Fruit fly (Drosophila melanogaster) whole organism, embryonic: ENCODE data around the gene CG7367.

Experiments used
- Bgb ChIP-seq: fragments of 200-800 bp; sonication (Bioruptor generic); IDR thresholded peaks from 2 replicates; pipeline ENCODE4 v1.3.6; 2022; ENCODE audit warnings: missing biosample characterization, missing genetic modification characterization; ENCODE audit not compliant: partially characterized antibody
- C15 ChIP-seq: fragments of 200-800 bp; sonication (Bioruptor generic); IDR thresholded peaks from 3 replicates; pipeline ENCODE4 v1.3.6; 2022; ENCODE audit warnings: missing biosample characterization, missing genetic modification characterization
- CG10543 ChIP-seq: fragments of 200-800 bp; sonication (Bioruptor generic); optimal IDR thresholded peaks from 3 replicates; lab custom pipeline; 2017; ENCODE audit warnings: missing biosample characterization, mild to moderate bottlenecking, missing genetic modification characterization, moderate library complexity
- CG11723 ChIP-seq: fragments of 200-800 bp; sonication (Bioruptor generic); optimal IDR thresholded peaks from 2 replicates; lab custom pipeline; 2017; ENCODE audit warnings: missing biosample characterization, mild to moderate bottlenecking, missing genetic modification characterization
- CG12744 ChIP-seq: fragments of 200-800 bp; sonication (Bioruptor generic); optimal IDR thresholded peaks from 2 replicates; lab custom pipeline; 2016; ENCODE audit warnings: missing biosample characterization, missing genetic modification characterization
- CG13775 ChIP-seq: fragments of 200-800 bp; sonication (Bioruptor generic); optimal IDR thresholded peaks from 3 replicates; lab custom pipeline; 2017; ENCODE audit warnings: missing biosample characterization, mild to moderate bottlenecking, missing genetic modification characterization
- CG15011 ChIP-seq: fragments of 200-800 bp; sonication (Bioruptor generic); optimal IDR thresholded peaks from 3 replicates; lab custom pipeline; 2018; ENCODE audit warnings: missing biosample characterization, mild to moderate bottlenecking, missing genetic modification characterization
- CG16815 ChIP-seq: fragments of 200-800 bp; sonication (Bioruptor generic); optimal IDR thresholded peaks from 3 replicates; lab custom pipeline; 2017; ENCODE audit warnings: missing biosample characterization, mild to moderate bottlenecking, missing genetic modification characterization
- CG17385 ChIP-seq: fragments of 200-800 bp; sonication (Bioruptor generic); optimal IDR thresholded peaks from 3 replicates; lab custom pipeline; 2018; ENCODE audit warnings: missing biosample characterization, mild to moderate bottlenecking, missing genetic modification characterization
- CG17912 ChIP-seq: fragments of 200-800 bp; sonication (Bioruptor generic); optimal IDR thresholded peaks from 2 replicates; lab custom pipeline; 2018; ENCODE audit warnings: missing biosample characterization, mild to moderate bottlenecking, missing genetic modification characterization
- CG2202 ChIP-seq: fragments of 200-800 bp; sonication (Bioruptor generic); optimal IDR thresholded peaks from 2 replicates; lab custom pipeline; 2018; ENCODE audit warnings: missing biosample characterization, mild to moderate bottlenecking, missing genetic modification characterization
- CG30020 ChIP-seq: fragments of 200-800 bp; optimal IDR thresholded peaks from 2 replicates; lab custom pipeline; 2019; ENCODE audit warnings: missing biosample characterization, mild to moderate bottlenecking, missing genetic modification characterization, moderate library complexity
- CG30403 ChIP-seq: fragments of 200-800 bp; sonication (Bioruptor generic); optimal IDR thresholded peaks from 3 replicates; lab custom pipeline; 2016; ENCODE audit warnings: missing biosample characterization, missing genetic modification characterization
- CG32767 ChIP-seq: fragments of 200-800 bp; sonication (Bioruptor generic); IDR thresholded peaks from 2 replicates; pipeline ENCODE4 v1.3.6; 2022; ENCODE audit warnings: missing biosample characterization, missing genetic modification characterization
- CG32772 ChIP-seq: fragments of 200-800 bp; sonication (Bioruptor generic); IDR thresholded peaks from 2 replicates; pipeline ENCODE4 v1.3.6; 2022; ENCODE audit warnings: missing biosample characterization, missing genetic modification characterization
- CG33213 ChIP-seq: fragments of 200-800 bp; sonication (Bioruptor generic); optimal IDR thresholded peaks from 3 replicates; lab custom pipeline; 2016; ENCODE audit warnings: missing biosample characterization, missing genetic modification characterization
- CG4282 ChIP-seq: fragments of 200-800 bp; sonication (Bioruptor generic); optimal IDR thresholded peaks from 2 replicates; lab custom pipeline; 2016; ENCODE audit warnings: missing biosample characterization, missing genetic modification characterization
- CG4328 ChIP-seq: fragments of 200-800 bp; sonication (Bioruptor generic); optimal IDR thresholded peaks from 3 replicates; lab custom pipeline; 2017; ENCODE audit warnings: missing biosample characterization, missing genetic modification reagents, missing genetic modification characterization
- CG43689 ChIP-seq: fragments of 200-800 bp; sonication (Bioruptor generic); IDR thresholded peaks from 2 replicates; pipeline ENCODE4 v1.3.6; 2022; ENCODE audit warnings: missing biosample characterization, missing genetic modification characterization
- CG4424 ChIP-seq: fragments of 200-800 bp; sonication (Bioruptor generic); optimal IDR thresholded peaks from 3 replicates; lab custom pipeline; 2016; ENCODE audit warnings: missing biosample characterization, missing genetic modification characterization
- CG4617 ChIP-seq: fragments of 200-800 bp; sonication (Bioruptor generic); optimal IDR thresholded peaks from 3 replicates; lab custom pipeline; 2016; ENCODE audit warnings: missing biosample characterization, missing genetic modification characterization, borderline replicate concordance
- CG4730 ChIP-seq: fragments of 200-800 bp; sonication (Bioruptor generic); IDR thresholded peaks from 2 replicates; pipeline ENCODE4 v1.3.6; 2022; ENCODE audit warnings: missing biosample characterization, missing genetic modification characterization
- CG7271 ChIP-seq: fragments of 200-800 bp; sonication (Bioruptor generic); optimal IDR thresholded peaks from 2 replicates; lab custom pipeline; 2018; ENCODE audit warnings: missing biosample characterization, mild to moderate bottlenecking, missing genetic modification characterization, moderate library complexity
- CG7357 ChIP-seq: fragments of 200-800 bp; sonication (Bioruptor generic); IDR thresholded peaks from 3 replicates; pipeline ENCODE4 v1.3.6; 2022; ENCODE audit warnings: missing biosample characterization, missing genetic modification characterization
- CG7963 ChIP-seq: fragments of 200-800 bp; sonication (Bioruptor generic); IDR thresholded peaks from 3 replicates; pipeline ENCODE4 v1.3.6; 2022; ENCODE audit warnings: missing biosample characterization, missing genetic modification characterization; ENCODE audit not compliant: partially characterized antibody
- CG9609 ChIP-seq: fragments of 200-800 bp; sonication (Bioruptor generic); optimal IDR thresholded peaks from 3 replicates; lab custom pipeline; 2016; ENCODE audit warnings: missing biosample characterization, missing genetic modification characterization
- Chrac-16 ChIP-seq: fragments of 200-800 bp; sonication (Bioruptor generic); optimal IDR thresholded peaks from 3 replicates; lab custom pipeline; 2016; ENCODE audit warnings: missing biosample characterization, missing genetic modification characterization
- CrebB ChIP-seq: fragments of 200-800 bp; sonication (Bioruptor generic); optimal IDR thresholded peaks from 3 replicates; lab custom pipeline; 2018; ENCODE audit warnings: missing biosample characterization, mild to moderate bottlenecking, missing genetic modification characterization
- Dad ChIP-seq: fragments of 200-800 bp; sonication (Bioruptor generic); optimal IDR thresholded peaks from 3 replicates; lab custom pipeline; 2016; ENCODE audit warnings: missing biosample characterization, missing genetic modification characterization
- H15 ChIP-seq: fragments of 200-800 bp; sonication (Bioruptor generic); IDR thresholded peaks from 3 replicates; pipeline ENCODE4 v1.3.6; 2022; ENCODE audit warnings: missing biosample characterization, missing genetic modification characterization
- Max ChIP-seq: fragments of 200-800 bp; sonication (Bioruptor generic); optimal IDR thresholded peaks from 2 replicates; lab custom pipeline; 2016; ENCODE audit warnings: missing biosample characterization, mild to moderate bottlenecking, missing genetic modification characterization
- Mrtf ChIP-seq: fragments of 200-800 bp; sonication (Bioruptor generic); IDR thresholded peaks from 3 replicates; pipeline ENCODE4 v1.3.6; 2022; ENCODE audit warnings: missing biosample characterization, missing genetic modification characterization
- NK7.1 ChIP-seq: fragments of 200-800 bp; sonication (Bioruptor generic); optimal IDR thresholded peaks from 3 replicates; lab custom pipeline; 2016; ENCODE audit warnings: missing biosample characterization, missing genetic modification characterization
- Poxn ChIP-seq: fragments of 200-800 bp; sonication (Bioruptor generic); IDR thresholded peaks from 2 replicates; pipeline ENCODE4 v1.3.6; 2022; ENCODE audit warnings: missing biosample characterization, missing genetic modification characterization
- Six4 ChIP-seq: fragments of 200-800 bp; sonication (Bioruptor generic); optimal IDR thresholded peaks from 2 replicates; lab custom pipeline; 2016; ENCODE audit warnings: missing biosample characterization, missing genetic modification characterization
- chif ChIP-seq, 2 experiments: fragments of 200-800 bp; sonication (Bioruptor generic); optimal IDR thresholded peaks; 3 replicates each; lab custom pipeline; 2016; ENCODE audit warnings: missing biosample characterization in 2 of 2, missing genetic modification characterization in 2 of 2
- chm ChIP-seq: fragments of 200-800 bp; sonication (Bioruptor generic); IDR thresholded peaks from 2 replicates; pipeline ENCODE4 v1.3.6; 2022; ENCODE audit warnings: missing biosample characterization, missing genetic modification characterization
- ci ChIP-seq: fragments of 200-800 bp; sonication (Bioruptor generic); IDR thresholded peaks from 3 replicates; pipeline ENCODE4 v1.3.6; 2022; ENCODE audit warnings: missing biosample characterization, missing genetic modification characterization
- corto ChIP-seq: fragments of 200-800 bp; sonication (Bioruptor generic); optimal IDR thresholded peaks from 2 replicates; lab custom pipeline; 2016; ENCODE audit warnings: missing biosample characterization, mild to moderate bottlenecking, missing genetic modification characterization, moderate library complexity
- crol ChIP-seq: fragments of 200-800 bp; sonication (Bioruptor generic); IDR thresholded peaks from 2 replicates; pipeline ENCODE4 v1.3.6; 2022; ENCODE audit warnings: missing biosample characterization, missing genetic modification characterization
- dimm ChIP-seq: fragments of 200-800 bp; sonication (Bioruptor generic); IDR thresholded peaks from 2 replicates; pipeline ENCODE4 v1.3.6; 2022; ENCODE audit warnings: missing biosample characterization, missing genetic modification characterization
- emc ChIP-seq: fragments of 200-800 bp; sonication (Bioruptor generic); optimal IDR thresholded peaks from 2 replicates; lab custom pipeline; 2016; ENCODE audit warnings: missing biosample characterization, missing genetic modification characterization
- fd3F ChIP-seq: fragments of 200-800 bp; sonication (Bioruptor generic); optimal IDR thresholded peaks from 2 replicates; lab custom pipeline; 2018; ENCODE audit warnings: missing biosample characterization, mild to moderate bottlenecking, missing genetic modification characterization, moderate library complexity
- hkb ChIP-seq, 2 experiments: fragments of 200-800 bp in 1 of 2; fragments of >200 bp in 1 of 2; sonication (Bioruptor generic) in 1 of 2; IDR thresholded peaks in 1 of 2; optimal IDR thresholded peaks in 1 of 2; 2 replicates each; pipeline versions ENCODE4 v1.3.6 to Lab custom; 2017 to 2022; ENCODE audit warnings: missing biosample characterization in 1 of 2, missing genetic modification characterization in 1 of 2
- nom ChIP-seq: fragments of 200-800 bp; sonication (Bioruptor generic); optimal IDR thresholded peaks from 2 replicates; lab custom pipeline; 2017; ENCODE audit warnings: missing biosample characterization, missing genetic modification characterization, mild to moderate bottlenecking, moderate library complexity, missing genetic modification reagents
- otp ChIP-seq: fragments of 200-800 bp; sonication (Bioruptor generic); IDR thresholded peaks from 3 replicates; pipeline ENCODE4, ENCODE4 v1.3.6; 2022; ENCODE audit warnings: missing biosample characterization, missing genetic modification characterization
- pnt ChIP-seq: fragments of 200-800 bp; sonication (Bioruptor generic); optimal IDR thresholded peaks from 3 replicates; lab custom pipeline; 2016; ENCODE audit warnings: missing biosample characterization, missing genetic modification characterization
- rib ChIP-seq: fragments of 200-800 bp; sonication (Bioruptor generic); IDR thresholded peaks from 2 replicates; pipeline ENCODE4 v1.3.6; 2022; ENCODE audit warnings: missing biosample characterization, missing genetic modification characterization
- slbo ChIP-seq: fragments of 200-800 bp; sonication (Bioruptor generic); IDR thresholded peaks from 2 replicates; pipeline ENCODE4 v1.3.6; 2022; ENCODE audit warnings: missing biosample characterization, missing genetic modification characterization
- sna ChIP-seq: fragments of 200-800 bp; sonication (Bioruptor generic); IDR thresholded peaks from 2 replicates; pipeline ENCODE4 v1.3.6; 2022; ENCODE audit warnings: missing biosample characterization, missing genetic modification characterization; ENCODE audit not compliant: partially characterized antibody
- twi ChIP-seq: fragments of 200-800 bp; optimal IDR thresholded peaks from 2 replicates; lab custom pipeline; 2019; ENCODE audit warnings: missing biosample characterization, mild to moderate bottlenecking, missing genetic modification characterization, moderate library complexity

CG7367 gene

dm6 chr2L:8034734-8035133 is 4.9 kb downstream of the CG7367 start (continued):
- TF ChIP-seq CG32767 (GFP tag; lab: Robert Waterston, UW): peak; percentile 72
- TF ChIP-seq Poxn (GFP tag; lab: Robert Waterston, UW): no peak
- TF ChIP-seq CG7963 (GFP tag; lab: Robert Waterston, UW): no peak
- no peak for TF ChIP-seq Mrtf (GFP tag; lab: Robert Waterston, UW)
- TF ChIP-seq CG4282 (GFP tag; lab: Kevin White, UChicago): no peak
- TF ChIP-seq hkb (optimal IDR thresholded peaks at IDR 0.05; lab: Kevin White, UChicago): no peak
- peak; percentile 86 for TF ChIP-seq hkb (GFP tag; IDR thresholded peaks at IDR 0.05; lab: Robert Waterston, UW)
- TF ChIP-seq CG7271 (tag; lab: Kevin White, UChicago): no peak
- TF ChIP-seq corto (GFP tag; lab: Kevin White, UChicago): no peak
- TF ChIP-seq Chrac-16 (GFP tag; lab: Kevin White, UChicago): peak; percentile 26
- peak; percentile 19 for TF ChIP-seq pnt (GFP tag; lab: Kevin White, UChicago)
- no peak for TF ChIP-seq Six4 (GFP tag; lab: Kevin White, UChicago)
- peak; percentile 5 for TF ChIP-seq CG11723
- TF ChIP-seq slbo (GFP tag; lab: Robert Waterston, UW): peak; percentile 72
- TF ChIP-seq NK7.1 (GFP tag; lab: Kevin White, UChicago): no peak
- no peak for TF ChIP-seq CG33213 (GFP tag; lab: Kevin White, UChicago)
- TF ChIP-seq CG43689: no peak
- no peak for TF ChIP-seq CG30020
- peak; percentile 77 for TF ChIP-seq ci
- TF ChIP-seq chm: peak; percentile 67; the same call in 1 of the 2 replicates
- peak; percentile 66; the same call in 2 of the 3 replicates for TF ChIP-seq otp (GFP tag; lab: Robert Waterston, UW)
- no peak for TF ChIP-seq sna (GFP tag; lab: Robert Waterston, UW)
- peak; percentile 31 for TF ChIP-seq CG9609 (GFP tag; lab: Kevin White, UChicago)
- no peak for TF ChIP-seq Bgb
- no peak for TF ChIP-seq CG4328 (GFP tag; lab: Kevin White, UChicago)
- TF ChIP-seq CG4424 (GFP tag; lab: Kevin White, UChicago): peak; percentile 12
- TF ChIP-seq twi: no peak
- peak; percentile 63 for TF ChIP-seq CG17385 (GFP tag; lab: Kevin White, UChicago)
- peak; percentile 22 to 24 for TF ChIP-seq chif (GFP tag; optimal IDR thresholded peaks at IDR 0.05; lab: Kevin White, UChicago)
- peak; percentile 1 for TF ChIP-seq CG2202 (tag; lab: Kevin White, UChicago)
- TF ChIP-seq H15: peak; percentile 61; the same call in 2 of the 3 replicates
- no peak for TF ChIP-seq CG17912
- TF ChIP-seq CG12744 (GFP tag; lab: Kevin White, UChicago): peak; percentile 7
- 0 out of 2 replicates have a peak, but pooled peaks have one; percentile 14 for TF ChIP-seq dimm (GFP tag; lab: Robert Waterston, UW)
- TF ChIP-seq Max: peak; percentile 24
- no peak for TF ChIP-seq emc (GFP tag; lab: Kevin White, UChicago)
- TF ChIP-seq CG13775 (GFP tag; lab: Kevin White, UChicago): peak; percentile 4
- peak; percentile 44; the same call in 1 of the 3 replicates for TF ChIP-seq CG7357
- TF ChIP-seq CG30403 (GFP tag; lab: Kevin White, UChicago): peak; percentile 53
- no peak for TF ChIP-seq CG15011 (GFP tag; lab: Kevin White, UChicago)
- TF ChIP-seq Dad (GFP tag; lab: Kevin White, UChicago): no peak
- 0 out of 3 replicates have a peak, but pooled peaks have one; percentile 26 for TF ChIP-seq C15 (GFP tag; lab: Robert Waterston, UW)
- no peak for TF ChIP-seq nom (GFP tag; lab: Kevin White, UChicago)
- TF ChIP-seq crol: no peak
- peak; percentile 40 for TF ChIP-seq CrebB (tag; lab: Kevin White, UChicago)
- peak; percentile 52; the same call in 1 of the 2 replicates for TF ChIP-seq CG32772 (GFP tag; lab: Robert Waterston, UW)
- no peak for TF ChIP-seq rib
- TF ChIP-seq CG4730: 0 out of 2 replicates have a peak, but pooled peaks have one; percentile 7
- no peak for TF ChIP-seq CG4617 (GFP tag; lab: Kevin White, UChicago)
- TF ChIP-seq fd3F: peak; percentile 35
- no peak for TF ChIP-seq CG10543
- no peak for TF ChIP-seq CG16815 (GFP tag; lab: Kevin White, UChicago)
